Fruit fly (Drosophila melanogaster) whole organism, wandering third instar larva: ENCODE results near the gene CG5886.

Experiments used
- CG32264 ChIP-seq: fragments of 200-800 bp; sonication (Bioruptor generic); optimal IDR thresholded peaks from 2 replicates; lab custom pipeline; 2016; ENCODE audit warnings: missing biosample characterization, missing genetic modification characterization
- CG9705 ChIP-seq: fragments of 200-800 bp; sonication (Bioruptor generic); optimal IDR thresholded peaks from 2 replicates; lab custom pipeline; 2018; ENCODE audit warnings: missing biosample characterization, mild to moderate bottlenecking, missing genetic modification characterization
- Dfd ChIP-seq: fragments of >200 bp; optimal IDR thresholded peaks from 2 replicates; lab custom pipeline; 2017; ENCODE audit warnings: missing biosample characterization, missing genetic modification characterization
- Hnf4 ChIP-seq: fragments of 200-800 bp; sonication (Bioruptor generic); optimal IDR thresholded peaks from 2 replicates; lab custom pipeline; 2016; ENCODE audit warnings: missing biosample characterization, mild to moderate bottlenecking, missing genetic modification characterization
- Hr78 ChIP-seq: fragments of >200 bp; optimal IDR thresholded peaks from 2 replicates; lab custom pipeline; 2017; ENCODE audit warnings: missing biosample characterization, missing genetic modification characterization
- Jra ChIP-seq: sonication (Bioruptor generic); optimal IDR thresholded peaks from 2 replicates; lab custom pipeline; 2016; ENCODE audit warnings: missing biosample characterization, missing genetic modification characterization
- Mio ChIP-seq: sonication (Bioruptor generic); optimal IDR thresholded peaks from 2 replicates; lab custom pipeline; 2016; ENCODE audit warnings: missing biosample characterization, missing genetic modification characterization
- Myc ChIP-seq: fragments of >200 bp; optimal IDR thresholded peaks from 2 replicates; lab custom pipeline; 2017
- OdsH ChIP-seq: fragments of 200-800 bp; sonication (Bioruptor generic); optimal IDR thresholded peaks from 2 replicates; lab custom pipeline; 2016; ENCODE audit warnings: missing biosample characterization, mild to moderate bottlenecking, missing genetic modification characterization
- br ChIP-seq: fragments of 200-800 bp; sonication (Bioruptor generic); optimal IDR thresholded peaks from 2 replicates; lab custom pipeline; 2016; ENCODE audit warnings: missing biosample characterization, missing genetic modification characterization
- brk ChIP-seq: fragments of 200-800 bp; sonication (Bioruptor generic); optimal IDR thresholded peaks from 2 replicates; lab custom pipeline; 2016; ENCODE audit warnings: missing biosample characterization, mild to moderate bottlenecking, missing genetic modification characterization
- dl ChIP-seq, 2 experiments: fragments of 175-275, 200-275 bp in 1 of 2; fragments of 200-275 bp in 1 of 2; sonication (Bioruptor generic); optimal IDR thresholded peaks; lab custom pipeline; 2018; ENCODE audit warnings: mild to moderate bottlenecking in 2 of 2, missing biosample characterization in 2 of 2, missing genetic modification characterization in 2 of 2, moderate library complexity in 2 of 2; ENCODE audit not compliant: partially characterized antibody in 2 of 2, insufficient read depth in 1 of 2
- dmrt93B ChIP-seq: fragments of 200-800 bp; sonication (Bioruptor generic); optimal IDR thresholded peaks from 2 replicates; lab custom pipeline; 2018; ENCODE audit warnings: missing biosample characterization, mild to moderate bottlenecking, missing genetic modification characterization
- dsf ChIP-seq: sonication (Bioruptor generic); optimal IDR thresholded peaks from 2 replicates; lab custom pipeline; 2016; ENCODE audit warnings: missing biosample characterization, missing genetic modification characterization, borderline replicate concordance
- ey ChIP-seq: fragments of 200-800 bp; sonication (Bioruptor generic); optimal IDR thresholded peaks from 2 replicates; lab custom pipeline; 2016; ENCODE audit warnings: missing biosample characterization, missing genetic modification characterization
- foxo ChIP-seq, 2 experiments: fragments of 200-800 bp; sonication (Bioruptor generic); optimal IDR thresholded peaks; 2 replicates in 1 of 2; 3 replicates in 1 of 2; lab custom pipeline; 2016 to 2017; ENCODE audit warnings: missing biosample characterization in 2 of 2, missing genetic modification characterization in 2 of 2
- fru ChIP-seq: fragments of 200-800 bp; sonication (Bioruptor generic); optimal IDR thresholded peaks from 3 replicates; lab custom pipeline; 2016; ENCODE audit warnings: missing biosample characterization, mild to moderate bottlenecking, missing genetic modification characterization
- lola ChIP-seq: fragments of >200 bp; optimal IDR thresholded peaks from 2 replicates; lab custom pipeline; 2017; ENCODE audit warnings: missing biosample characterization, missing genetic modification characterization
- pan ChIP-seq: fragments of >200 bp; optimal IDR thresholded peaks from 2 replicates; lab custom pipeline; 2017
- sage ChIP-seq: fragments of 200-800 bp; sonication (Bioruptor generic); optimal IDR thresholded peaks from 2 replicates; lab custom pipeline; 2016; ENCODE audit warnings: missing biosample characterization, mild to moderate bottlenecking, missing genetic modification characterization
- sv ChIP-seq: fragments of 200-800 bp; sonication (Bioruptor generic); optimal IDR thresholded peaks from 3 replicates; lab custom pipeline; 2016; ENCODE audit warnings: missing biosample characterization, missing genetic modification characterization
- usp ChIP-seq: fragments of >200 bp; optimal IDR thresholded peaks from 2 replicates; lab custom pipeline; 2017; ENCODE audit warnings: missing biosample characterization, missing genetic modification characterization

CG5886 gene

DNA sequence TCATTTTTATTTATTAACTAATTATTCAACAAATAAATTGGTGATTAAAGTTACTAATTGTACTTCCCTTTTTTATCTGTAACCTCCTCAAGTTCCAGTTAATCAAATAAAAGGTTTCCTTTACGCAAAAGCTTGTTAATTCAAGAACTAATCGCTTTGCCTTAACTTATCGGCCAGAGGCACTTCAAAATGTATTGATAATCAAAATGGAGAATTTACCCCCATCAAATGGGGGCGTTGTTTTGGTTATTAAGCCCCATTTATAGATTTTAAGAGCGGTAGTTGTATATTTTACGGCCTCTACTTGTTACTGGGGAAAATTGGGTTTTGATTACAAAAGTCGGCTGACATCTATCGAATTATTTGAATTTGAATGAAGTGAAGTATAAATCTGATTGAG lies 48.3 kb downstream of the CG5886 start, which contains the start of gene CG31091:
CG31091 (plus strand) TSS at position 214 of the 400 bp plus-strand sequence.
- TF ChIP-seq Hnf4 (GFP tag; lab: Kevin White, UChicago) (no peak), dl (GFP tag; optimal IDR thresholded peaks at IDR 0.05; lab: Kevin White, UChicago; ENCODE audit: insufficient read depth in 1 of 2, partially characterized antibody in 2 of 2) (no peak), dsf (no peak), br (GFP tag; lab: Kevin White, UChicago) (no peak), Myc (lab: Kevin White, UChicago) (no peak), Jra (no peak), brk (no peak), CG32264 (GFP tag; lab: Kevin White, UChicago) (no peak), OdsH (GFP tag; lab: Kevin White, UChicago) (no peak), Dfd (GFP tag; lab: Kevin White, UChicago) (no peak), sage (no peak), usp (GFP tag; lab: Kevin White, UChicago) (no peak)
- TF ChIP-seq, all 38 proteins: peak for 0

DNA sequence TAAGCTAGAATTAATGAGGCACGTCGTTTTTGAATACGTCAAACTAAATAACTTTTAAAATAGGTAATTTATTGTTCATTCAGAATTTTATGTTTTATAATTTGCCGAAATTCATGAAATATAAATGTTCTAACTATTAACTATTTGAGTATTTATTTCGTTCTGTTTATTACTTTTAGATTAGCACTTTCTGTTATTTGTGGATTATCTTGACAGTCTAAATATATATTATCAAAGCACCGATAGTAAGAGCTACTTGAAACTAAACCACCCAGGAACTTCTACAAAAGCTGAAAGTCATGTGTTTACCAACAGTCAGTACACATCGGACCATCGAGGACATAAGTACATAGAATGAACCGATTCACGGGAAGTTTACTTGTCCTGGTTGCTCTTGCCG lies 50.9 kb downstream of the CG5886 start, which contains the start of gene CG31089:
CG31089 (plus strand) TSS at position 301 of the 400 bp plus-strand sequence.
- no peak for TF ChIP-seq sv
- TF ChIP-seq Jra, result no peak
- no peak for TF ChIP-seq fru (GFP tag; lab: Kevin White, UChicago)
- no peak for TF ChIP-seq brk
- TF ChIP-seq foxo (GFP tag; optimal IDR thresholded peaks at IDR 0.05; lab: Kevin White, UChicago), result no peak
- TF ChIP-seq Myc (lab: Kevin White, UChicago), result no peak
- no peak for TF ChIP-seq OdsH (GFP tag; lab: Kevin White, UChicago)
- no peak for TF ChIP-seq lola (GFP tag; lab: Kevin White, UChicago)
- no peak for TF ChIP-seq Hr78
- no peak for TF ChIP-seq usp (GFP tag; lab: Kevin White, UChicago)
- no peak for TF ChIP-seq dmrt93B
- no peak for TF ChIP-seq CG9705 (GFP tag; lab: Kevin White, UChicago)
- no peak for TF ChIP-seq Mio (GFP tag; lab: Kevin White, UChicago)
- TF ChIP-seq pan (lab: Kevin White, UChicago), result no peak
- no peak for TF ChIP-seq ey (GFP tag; lab: Kevin White, UChicago)
